Worm (Caenorhabditis elegans): ENCODE data around the gene toca-1.

DNA sequence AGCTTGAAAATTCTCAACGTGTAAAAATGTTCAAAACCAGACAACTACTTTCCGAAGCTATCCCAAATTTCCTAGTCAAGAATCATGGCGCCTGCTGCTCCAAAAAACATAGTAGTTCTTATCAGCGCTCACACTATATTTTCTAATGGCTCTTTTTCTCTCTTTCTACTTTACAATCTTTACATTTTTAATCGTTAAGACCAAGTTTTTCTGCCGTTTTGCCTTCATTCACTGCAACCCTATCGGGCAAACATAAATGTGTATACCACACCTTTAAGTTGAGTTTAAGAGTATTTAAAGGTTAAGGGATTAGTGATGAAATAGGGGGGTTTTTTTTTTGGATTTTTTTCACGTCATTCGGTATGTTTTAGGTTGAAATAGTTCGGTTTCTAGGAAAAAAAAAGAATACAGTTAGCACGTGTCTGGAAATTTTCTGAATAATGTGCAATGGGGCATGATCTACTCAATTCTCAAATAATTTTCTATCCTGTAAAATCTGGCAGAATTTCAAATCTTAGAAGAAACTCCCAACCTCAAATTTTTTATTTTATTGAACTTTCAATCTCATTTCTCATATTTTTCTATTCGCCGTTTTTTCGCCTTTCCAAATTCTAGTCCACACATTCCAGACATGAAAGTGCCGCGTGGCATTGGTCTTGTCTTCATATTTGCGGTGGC lies 25.7 kb upstream of the toca-1 start, which contains the start of gene K06A9.1:
- TF ChIP-seq ama-1 (optimal IDR thresholded peaks at IDR 0.05) (no peak), sea-1 (GFP tag; conservative IDR thresholded peaks at IDR 0.05) (no peak), hmbx-1 (tag; optimal IDR thresholded peaks at IDR 0.05) (no peak), tra-4 (tag; optimal IDR thresholded peaks at IDR 0.05) (no peak)

All from whole organism, early embryonic.